Worm (Caenorhabditis elegans) whole organism, L1 larva: ENCODE measurements around the gene F10C2.5.

Experiments
- aha-1 ChIP-seq: fragments of 150-350 bp; optimal IDR thresholded peaks from 2 replicates; lab custom pipeline; 2014; ENCODE audit warnings: missing biosample characterization, missing genetic modification characterization
- ama-1 ChIP-seq: fragments of 150-350 bp; optimal IDR thresholded peaks from 2 replicates; lab custom pipeline; 2014
- blmp-1 ChIP-seq: fragments of 150-350 bp; optimal IDR thresholded peaks from 2 replicates; lab custom pipeline; 2014; ENCODE audit warnings: missing biosample characterization, missing genetic modification characterization
- fos-1 ChIP-seq: fragments of 150-350 bp; optimal IDR thresholded peaks from 2 replicates; lab custom pipeline; 2014; ENCODE audit warnings: missing biosample characterization, missing genetic modification characterization
- grh-1 ChIP-seq: fragments of 200-800 bp; sonication (Bioruptor generic); IDR thresholded peaks from 2 replicates; pipeline ENCODE4 v1.3.6; 2022; ENCODE audit warnings: missing genetic modification reagents, missing genetic modification characterization, missing compliant biosample characterization
- hlh-4 ChIP-seq: sonication (generic microtip); optimal IDR thresholded peaks from 2 replicates; lab custom pipeline; 2016; ENCODE audit warnings: mild to moderate bottlenecking, missing genetic modification characterization, missing compliant biosample characterization
- jun-1 ChIP-seq: fragments of 150-350 bp; optimal IDR thresholded peaks from 2 replicates; lab custom pipeline; 2014; ENCODE audit warnings: missing biosample characterization, missing genetic modification reagents, missing genetic modification characterization
- lin-15B ChIP-seq: fragments of 150-350 bp; sonication (generic microtip); optimal IDR thresholded peaks from 3 replicates; lab custom pipeline; 2014; ENCODE audit warnings: missing biosample characterization, missing genetic modification characterization
- lin-39 ChIP-seq: fragments of 150-350 bp; optimal IDR thresholded peaks from 2 replicates; lab custom pipeline; 2014; ENCODE audit warnings: missing biosample characterization, missing genetic modification reagents, missing genetic modification characterization
- nhr-11 ChIP-seq: fragments of 150-350 bp; optimal IDR thresholded peaks from 2 replicates; lab custom pipeline; 2014; ENCODE audit warnings: missing biosample characterization, missing genetic modification characterization
- nhr-12 ChIP-seq: sonication (generic microtip); optimal IDR thresholded peaks from 2 replicates; lab custom pipeline; 2017; ENCODE audit warnings: missing biosample characterization, missing genetic modification characterization
- nhr-77 ChIP-seq: fragments of 150-350 bp; optimal IDR thresholded peaks from 2 replicates; lab custom pipeline; 2014; ENCODE audit warnings: missing biosample characterization, missing genetic modification characterization
- snpc-4 ChIP-seq: fragments of 150-350 bp; optimal IDR thresholded peaks from 2 replicates; lab custom pipeline; 2014; ENCODE audit warnings: missing biosample characterization, missing genetic modification characterization

DNA sequence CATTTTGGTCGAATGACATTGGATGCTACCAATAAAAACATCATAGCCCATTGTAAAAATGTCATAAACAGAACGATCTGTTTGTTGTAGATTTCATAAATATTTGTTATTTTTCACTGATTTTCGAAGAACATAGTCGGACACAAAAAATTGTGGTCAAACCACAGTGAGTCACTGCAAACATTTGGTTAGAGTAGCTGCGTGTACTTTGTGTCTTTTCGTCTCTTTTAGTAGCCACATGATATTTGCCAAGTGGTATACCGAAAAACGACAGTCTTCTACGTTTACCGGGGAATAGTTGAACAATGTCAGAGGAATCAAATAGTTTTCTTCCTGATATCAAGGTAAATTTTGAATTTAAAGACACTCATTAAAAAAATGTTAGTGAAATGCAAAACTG lies 46.5 kb downstream of the F10C2.5 start, which contains the start of gene nhr-206:
- TF ChIP-seq aha-1 (tag; lab: Kevin White, UChicago), result no peak
- no peak for TF ChIP-seq jun-1 (tag; lab: Kevin White, UChicago)
- TF ChIP-seq fos-1 (tag; lab: Kevin White, UChicago), result no peak
- peak; percentile 45 for TF ChIP-seq blmp-1
- no peak for TF ChIP-seq snpc-4 (tag; lab: Kevin White, UChicago)
- no peak for TF ChIP-seq hlh-4 (tag; lab: Kevin White, UChicago)
- no peak for TF ChIP-seq nhr-77 (tag; lab: Kevin White, UChicago)
- TF ChIP-seq nhr-12 (tag; lab: Kevin White, UChicago), result no peak
- no peak for TF ChIP-seq lin-39 (tag; lab: Kevin White, UChicago)
- TF ChIP-seq lin-15B (tag; lab: Kevin White, UChicago), result no peak
- TF ChIP-seq ama-1 (lab: Kevin White, UChicago), result no peak
- no peak for TF ChIP-seq grh-1 (GFP tag; lab: Robert Waterston, UW)
- no peak for TF ChIP-seq nhr-11 (tag; lab: Kevin White, UChicago)
